Fruit fly (Drosophila melanogaster): ENCODE results near the gene ppk31.

The ppk31 gene

DNA sequence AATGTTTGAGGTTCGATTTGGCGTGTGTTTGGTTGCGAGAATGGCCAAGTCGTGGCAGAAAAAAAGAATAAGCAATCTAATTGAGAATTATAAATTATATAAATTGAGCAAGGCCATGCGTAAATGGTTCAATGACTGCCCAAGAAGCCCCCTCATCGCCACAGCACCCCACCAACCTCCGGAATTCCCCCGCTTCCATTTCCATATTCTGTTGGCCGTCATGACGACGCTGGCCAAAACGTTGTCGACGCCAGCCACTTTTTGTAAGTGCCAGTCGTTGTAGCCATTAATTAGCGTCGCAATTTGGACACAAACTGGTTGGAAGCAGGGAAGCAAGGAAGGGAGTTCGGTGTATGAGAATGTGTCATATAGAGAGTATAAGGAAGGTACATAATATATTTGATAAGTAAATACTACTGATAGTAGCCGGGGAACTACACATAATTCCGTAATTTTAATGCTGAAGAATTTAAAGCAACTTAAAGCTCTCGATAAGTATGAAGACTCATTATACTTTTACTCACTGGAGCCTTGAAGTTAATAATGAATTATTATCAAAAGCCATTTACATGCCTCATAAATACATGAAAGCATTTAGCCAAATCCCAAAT is 32.3 kb upstream of the ppk31 start:
- no peak for TF ChIP-seq toe (GFP tag; optimal IDR thresholded peaks at IDR 0.05)
- no peak for TF ChIP-seq CG5204 (GFP tag; optimal IDR thresholded peaks at IDR 0.05)
- TF ChIP-seq tj (GFP tag; optimal IDR thresholded peaks at IDR 0.05), result peak; percentile 62
- TF ChIP-seq kay (GFP tag; ENCODE audit: borderline replicate concordance), result peak; percentile 47
- no peak for TF ChIP-seq ovo (GFP tag; optimal IDR thresholded peaks at IDR 0.05)

DNA sequence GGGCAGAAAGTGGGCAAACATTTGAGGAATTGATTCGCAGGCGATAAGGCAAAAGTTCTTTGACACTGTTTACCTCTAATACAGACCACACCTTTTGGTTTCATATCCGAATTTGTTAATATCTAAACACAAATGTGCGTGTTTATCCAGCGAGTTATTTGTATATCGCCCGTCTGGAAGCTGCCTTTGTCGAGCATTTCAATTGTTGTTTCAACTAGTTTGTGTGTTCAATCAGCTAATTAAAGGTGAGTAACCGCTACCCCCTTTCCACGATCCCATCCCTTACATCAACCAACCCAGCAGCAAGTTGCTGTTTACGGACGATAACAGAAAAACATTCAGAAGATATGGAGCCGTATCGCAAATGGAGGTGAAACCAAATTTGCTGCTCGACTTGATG is 31.5 kb upstream of the ppk31 start:
- TF ChIP-seq toe (GFP tag; optimal IDR thresholded peaks at IDR 0.05), result no peak
- no peak for TF ChIP-seq Mnt (GFP tag; optimal IDR thresholded peaks at IDR 0.05)
- TF ChIP-seq CG7045 (GFP tag; optimal IDR thresholded peaks at IDR 0.05), result peak; percentile 29
- TF ChIP-seq Hr96 (GFP tag; optimal IDR thresholded peaks at IDR 0.05), result no peak
- TF ChIP-seq cnc (optimal IDR thresholded peaks at IDR 0.05), result no peak
- peak; percentile 20 for TF ChIP-seq cic (GFP tag; optimal IDR thresholded peaks at IDR 0.05)
- no peak for TF ChIP-seq CG5204 (GFP tag; optimal IDR thresholded peaks at IDR 0.05)
- peak; percentile 46 for TF ChIP-seq CG7101 (tag; optimal IDR thresholded peaks at IDR 0.05)
- peak; percentile 63 for TF ChIP-seq Crg-1 (GFP tag; optimal IDR thresholded peaks at IDR 0.05)
- TF ChIP-seq Clk (GFP tag; optimal IDR thresholded peaks at IDR 0.05), result no peak
- TF ChIP-seq CG33017 (tag; optimal IDR thresholded peaks at IDR 0.05), result peak; percentile 6
- TF ChIP-seq CG12768 (GFP tag; optimal IDR thresholded peaks at IDR 0.05), result peak; percentile 39
- peak; percentile 11 for TF ChIP-seq CG14711 (tag; optimal IDR thresholded peaks at IDR 0.05)
- TF ChIP-seq CG1620 (GFP tag; optimal IDR thresholded peaks at IDR 0.05), result peak; percentile 40
- no peak for TF ChIP-seq pad (GFP tag; optimal IDR thresholded peaks at IDR 0.05)
- TF ChIP-seq tj (GFP tag; optimal IDR thresholded peaks at IDR 0.05), result no peak
- TF ChIP-seq ovo (GFP tag; optimal IDR thresholded peaks at IDR 0.05), result peak; percentile 44
- peak; percentile 12 for TF ChIP-seq CG11617 (GFP tag; optimal IDR thresholded peaks at IDR 0.05)
- TF ChIP-seq bab1 (GFP tag; optimal IDR thresholded peaks at IDR 0.05), result no peak
- TF ChIP-seq kay (GFP tag; ENCODE audit: borderline replicate concordance), result peak; percentile 56

DNA sequence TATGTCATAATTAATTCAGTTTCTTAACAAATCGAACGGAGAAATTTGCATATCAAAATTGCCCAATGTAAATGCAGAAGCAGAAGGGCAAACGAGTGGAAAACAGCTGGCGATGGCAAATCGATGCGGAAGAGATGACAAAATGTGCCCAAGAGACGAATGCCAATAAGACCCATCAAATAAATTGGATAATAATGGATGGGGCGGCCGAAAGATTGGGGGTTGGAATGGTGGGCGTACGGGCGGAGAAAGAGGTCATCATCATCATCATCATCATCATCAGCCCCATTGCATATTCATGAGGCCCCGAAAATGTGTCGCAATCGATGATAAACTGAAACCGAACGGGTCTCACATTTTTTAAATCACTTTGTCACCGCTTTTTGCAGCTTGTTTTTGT is 28.9 kb upstream of the ppk31 start:
- TF ChIP-seq CG11617 (GFP tag; optimal IDR thresholded peaks at IDR 0.05), result no peak

DNA sequence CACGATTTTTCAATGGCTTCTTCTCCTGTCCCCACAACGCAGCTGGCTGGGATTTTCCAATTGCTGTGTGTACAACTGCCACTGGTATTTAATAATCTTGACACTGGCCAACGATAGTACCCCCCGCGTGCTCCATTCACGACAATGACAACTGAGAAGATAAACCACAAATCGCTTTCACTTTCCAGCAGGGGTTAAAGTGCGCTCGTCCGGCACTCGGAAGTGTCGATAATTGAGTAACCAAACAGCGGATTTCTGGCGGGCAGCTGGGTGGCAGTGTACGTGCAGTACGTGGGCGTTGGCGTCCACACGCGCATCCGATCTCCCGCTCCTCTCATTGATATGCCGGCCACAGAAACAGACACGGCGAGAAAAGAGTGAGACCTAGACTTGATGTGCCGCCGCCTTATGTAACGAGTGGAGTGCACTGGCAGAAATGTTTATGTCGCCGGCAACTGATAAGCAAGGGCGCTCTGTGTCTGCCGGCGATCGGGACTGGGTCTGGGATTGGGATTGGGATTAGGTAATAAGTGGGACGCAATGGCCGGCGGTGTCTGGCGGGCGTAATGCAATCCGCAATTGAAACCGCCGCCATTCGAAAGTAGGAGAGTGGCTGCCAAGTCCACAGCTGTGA is 28.1 kb upstream of the ppk31 start:
- no peak for TF ChIP-seq tj (GFP tag; optimal IDR thresholded peaks at IDR 0.05)
- TF ChIP-seq Hr96 (GFP tag; optimal IDR thresholded peaks at IDR 0.05), result no peak
- TF ChIP-seq CG33017 (tag; optimal IDR thresholded peaks at IDR 0.05), result no peak
- TF ChIP-seq CG11617 (GFP tag; optimal IDR thresholded peaks at IDR 0.05), result no peak
- no peak for TF ChIP-seq ovo (GFP tag; optimal IDR thresholded peaks at IDR 0.05)
- no peak for TF ChIP-seq kay (GFP tag; ENCODE audit: borderline replicate concordance)
- TF ChIP-seq bab1 (GFP tag; optimal IDR thresholded peaks at IDR 0.05), result no peak
- no peak for TF ChIP-seq Crg-1 (GFP tag; optimal IDR thresholded peaks at IDR 0.05)
- no peak for TF ChIP-seq toe (GFP tag; optimal IDR thresholded peaks at IDR 0.05)
- no peak for TF ChIP-seq CG12768 (GFP tag; optimal IDR thresholded peaks at IDR 0.05)
- no peak for TF ChIP-seq CG7101 (tag; optimal IDR thresholded peaks at IDR 0.05)
- no peak for TF ChIP-seq Mnt (GFP tag; optimal IDR thresholded peaks at IDR 0.05)
- no peak for TF ChIP-seq cnc (optimal IDR thresholded peaks at IDR 0.05)
- TF ChIP-seq CG5204 (GFP tag; optimal IDR thresholded peaks at IDR 0.05), result no peak
- no peak for TF ChIP-seq cic (GFP tag; optimal IDR thresholded peaks at IDR 0.05)
- TF ChIP-seq pad (GFP tag; optimal IDR thresholded peaks at IDR 0.05), result no peak
- TF ChIP-seq CG1620 (GFP tag; optimal IDR thresholded peaks at IDR 0.05), result no peak
- TF ChIP-seq CG14711 (tag; optimal IDR thresholded peaks at IDR 0.05), result no peak
- no peak for TF ChIP-seq Clk (GFP tag; optimal IDR thresholded peaks at IDR 0.05)
- no peak for TF ChIP-seq CG7045 (GFP tag; optimal IDR thresholded peaks at IDR 0.05)

DNA sequence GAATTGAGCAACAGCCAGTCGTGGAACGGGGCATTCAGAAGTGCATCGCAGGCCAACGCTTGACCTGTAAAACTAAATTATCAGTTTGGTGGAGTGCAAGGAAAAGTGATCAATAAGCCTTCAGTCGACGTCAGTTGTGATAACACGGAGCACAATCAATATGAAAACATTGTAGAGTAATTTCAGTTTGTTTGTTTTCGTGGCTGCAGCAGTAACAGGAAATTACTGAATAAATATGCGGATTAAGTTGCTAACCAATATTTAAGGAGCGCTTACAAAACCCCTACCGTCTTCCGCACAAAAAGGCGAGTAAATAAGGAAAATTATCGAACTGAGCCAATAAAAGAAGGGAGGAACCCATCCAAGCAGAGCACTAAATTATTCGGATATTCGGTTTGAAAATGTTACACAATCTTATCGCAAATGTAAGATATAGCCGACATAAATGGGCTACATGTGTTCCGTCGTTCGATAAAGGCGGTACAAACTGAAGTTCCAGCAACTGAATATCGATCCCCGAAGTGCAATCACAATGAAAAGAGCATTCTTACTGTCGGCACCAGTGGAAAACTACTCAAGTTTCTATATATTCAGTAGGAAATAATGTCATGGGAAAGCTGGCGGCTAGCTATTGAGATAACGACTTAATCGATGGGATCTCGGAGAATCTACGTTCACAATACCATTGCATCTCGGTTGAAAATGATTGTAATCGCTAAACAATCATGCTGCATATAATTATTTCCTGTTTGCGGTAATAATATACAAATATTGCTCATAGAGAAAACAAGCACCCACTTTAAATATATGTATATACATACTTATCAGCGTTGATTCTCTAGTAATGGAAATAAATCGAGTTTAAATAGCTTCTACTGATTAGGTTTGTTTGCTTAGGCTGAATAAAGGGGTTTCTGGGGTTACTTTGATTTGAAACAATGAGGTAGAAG is 27.0 kb upstream of the ppk31 start:
- TF ChIP-seq Hr96 (GFP tag; optimal IDR thresholded peaks at IDR 0.05) (peak; percentile 14), tj (GFP tag; optimal IDR thresholded peaks at IDR 0.05) (peak; percentile 1), pad (GFP tag; optimal IDR thresholded peaks at IDR 0.05) (peak; percentile 41), CG5204 (GFP tag; optimal IDR thresholded peaks at IDR 0.05) (no peak), bab1 (GFP tag; optimal IDR thresholded peaks at IDR 0.05) (no peak), ovo (GFP tag; optimal IDR thresholded peaks at IDR 0.05) (peak; percentile 60), Crg-1 (GFP tag; optimal IDR thresholded peaks at IDR 0.05) (peak; percentile 31), CG11617 (GFP tag; optimal IDR thresholded peaks at IDR 0.05) (peak; percentile 65), Clk (GFP tag; optimal IDR thresholded peaks at IDR 0.05) (peak; percentile 19), toe (GFP tag; optimal IDR thresholded peaks at IDR 0.05) (no peak), CG7101 (tag; optimal IDR thresholded peaks at IDR 0.05) (peak; percentile 67), kay (GFP tag; ENCODE audit: borderline replicate concordance) (peak; percentile 90), CG7045 (GFP tag; optimal IDR thresholded peaks at IDR 0.05) (peak; percentile 60), CG14711 (tag; optimal IDR thresholded peaks at IDR 0.05) (peak; percentile 41), cnc (optimal IDR thresholded peaks at IDR 0.05) (no peak), cic (GFP tag; optimal IDR thresholded peaks at IDR 0.05) (peak; percentile 37), Mnt (GFP tag; optimal IDR thresholded peaks at IDR 0.05) (no peak), CG33017 (tag; optimal IDR thresholded peaks at IDR 0.05) (peak; percentile 14), CG1620 (GFP tag; optimal IDR thresholded peaks at IDR 0.05) (peak; percentile 25), CG12768 (GFP tag; optimal IDR thresholded peaks at IDR 0.05) (peak; percentile 24)
